Worm (Caenorhabditis elegans): ENCODE data around the gene K02F3.12.

The K02F3.12 gene

DNA sequence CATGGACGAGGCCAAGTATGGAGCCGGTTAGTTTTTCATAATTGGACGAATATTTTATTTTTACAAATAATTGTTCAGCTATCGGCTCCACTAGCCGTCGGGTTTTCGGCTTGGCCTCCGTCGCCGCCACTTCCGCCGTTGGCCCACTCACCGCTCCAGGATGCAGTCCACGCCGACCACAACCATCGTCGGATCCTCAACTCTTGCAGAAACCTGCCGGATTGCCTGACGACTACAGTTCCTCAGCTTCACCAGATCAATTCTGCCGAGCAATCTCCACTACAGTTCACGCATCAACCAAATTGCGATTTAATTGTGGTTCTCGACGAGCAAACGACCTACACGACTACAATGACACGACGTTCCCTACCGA, 21.9 kb upstream of the K02F3.12 start:
- TF ChIP-seq ces-1 (GFP tag; optimal IDR thresholded peaks at IDR 0.05), result no peak
- TF ChIP-seq snpc-4 (tag; optimal IDR thresholded peaks at IDR 0.05), result no peak
- no peak for TF ChIP-seq nhr-12 (tag; optimal IDR thresholded peaks at IDR 0.05)
- no peak for TF ChIP-seq ztf-11 (tag; optimal IDR thresholded peaks at IDR 0.05)
- TF ChIP-seq hlh-1 (tag; optimal IDR thresholded peaks at IDR 0.05), result no peak
- no peak for TF ChIP-seq cnd-1 (tag; optimal IDR thresholded peaks at IDR 0.05)
- no peak for TF ChIP-seq nhr-76 (tag; optimal IDR thresholded peaks at IDR 0.05)
- TF ChIP-seq elt-3 (tag; optimal IDR thresholded peaks at IDR 0.05), result no peak
- TF ChIP-seq zip-8 (tag; optimal IDR thresholded peaks at IDR 0.05), result no peak
- no peak for TF ChIP-seq ceh-43 (GFP tag; optimal IDR thresholded peaks at IDR 0.05)
- no peak for TF ChIP-seq sem-2 (GFP tag; optimal IDR thresholded peaks at IDR 0.05)
- no peak for TF ChIP-seq drap-1 (GFP tag; optimal IDR thresholded peaks at IDR 0.05)

DNA sequence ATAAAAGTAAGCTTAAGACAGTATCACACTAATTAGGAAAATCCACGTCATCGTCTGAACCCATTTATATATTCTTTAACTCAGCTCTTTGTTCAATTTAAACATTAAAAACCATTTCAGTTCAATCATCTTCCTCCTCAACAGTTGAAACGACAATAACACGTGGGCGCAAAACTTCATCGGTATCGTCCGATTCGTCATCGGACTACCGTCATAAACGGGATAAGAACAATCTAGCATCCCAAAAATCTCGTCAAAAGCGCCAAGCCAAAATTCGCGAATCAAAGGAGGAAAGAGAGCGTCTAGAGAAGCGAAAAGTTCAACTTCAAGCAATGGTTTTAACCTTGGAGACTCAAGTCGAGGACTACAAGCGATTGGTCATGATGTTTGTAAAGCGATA, 21.2 kb upstream of the K02F3.12 start:
- TF ChIP-seq nhr-2 (tag; optimal IDR thresholded peaks at IDR 0.05), result no peak
- no peak for TF ChIP-seq snpc-4 (tag; optimal IDR thresholded peaks at IDR 0.05)
- TF ChIP-seq cnd-1 (tag; optimal IDR thresholded peaks at IDR 0.05), result no peak
- no peak for TF ChIP-seq drap-1 (GFP tag; optimal IDR thresholded peaks at IDR 0.05)
- no peak for TF ChIP-seq elt-1 (tag; optimal IDR thresholded peaks at IDR 0.05; ENCODE audit: borderline replicate concordance, insufficient read depth)
- TF ChIP-seq nhr-12 (tag; optimal IDR thresholded peaks at IDR 0.05), result no peak
- TF ChIP-seq ceh-83 (GFP tag; optimal IDR thresholded peaks at IDR 0.05), result no peak
- no peak for TF ChIP-seq flh-1 (GFP tag; optimal IDR thresholded peaks at IDR 0.05)
- no peak for TF ChIP-seq nhr-28 (tag; optimal IDR thresholded peaks at IDR 0.05)
- TF ChIP-seq unc-39 (tag; optimal IDR thresholded peaks at IDR 0.05), result no peak

DNA sequence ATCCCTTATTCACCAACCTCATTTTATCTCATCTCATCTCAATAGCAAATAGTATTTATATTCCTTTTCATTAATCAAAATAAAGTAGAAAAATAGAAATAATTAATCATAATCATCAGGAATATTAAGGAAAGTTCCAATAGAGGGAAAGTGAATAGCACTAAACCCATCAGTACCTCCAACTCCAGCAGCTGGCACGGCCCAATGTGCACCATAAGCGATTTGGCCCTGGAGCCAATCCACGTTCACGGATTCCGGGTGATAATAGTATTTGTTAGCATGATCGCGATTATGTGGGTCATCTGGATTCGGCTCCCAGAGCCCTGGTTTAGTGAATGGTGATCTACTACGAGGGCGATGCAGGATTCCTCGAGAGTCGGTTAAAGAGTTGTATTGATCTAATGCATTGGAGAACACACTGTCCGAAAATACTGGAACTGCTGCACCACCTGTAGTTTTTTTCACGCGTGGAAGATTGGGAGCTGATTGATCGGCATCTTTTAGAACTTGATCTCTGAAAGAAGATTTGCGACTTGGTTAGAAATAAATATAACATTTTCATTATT, 20.6 kb upstream of the K02F3.12 start:
- TF ChIP-seq hlh-1 (tag; optimal IDR thresholded peaks at IDR 0.05) (no peak), mab-5 (tag; optimal IDR thresholded peaks at IDR 0.05) (no peak), snpc-4 (tag; optimal IDR thresholded peaks at IDR 0.05) (no peak), cnd-1 (tag; optimal IDR thresholded peaks at IDR 0.05) (peak; percentile 40), ceh-39 (tag; optimal IDR thresholded peaks at IDR 0.05) (no peak), sem-2 (GFP tag; optimal IDR thresholded peaks at IDR 0.05) (peak; percentile 62), nhr-12 (tag; optimal IDR thresholded peaks at IDR 0.05) (no peak), mep-1 (tag; optimal IDR thresholded peaks at IDR 0.05) (no peak), flh-1 (GFP tag; optimal IDR thresholded peaks at IDR 0.05) (peak; percentile 69), pha-4 (tag; optimal IDR thresholded peaks at IDR 0.05) (peak; percentile 20), blmp-1 (tag; optimal IDR thresholded peaks at IDR 0.05) (no peak), drap-1 (GFP tag; optimal IDR thresholded peaks at IDR 0.05) (peak; percentile 76), ztf-11 (tag; optimal IDR thresholded peaks at IDR 0.05) (no peak), unc-39 (tag; optimal IDR thresholded peaks at IDR 0.05) (peak; percentile 50), unc-120 (tag; optimal IDR thresholded peaks at IDR 0.05; ENCODE audit: poor library complexity, severe bottlenecking) (peak; percentile 53), nhr-28 (tag; optimal IDR thresholded peaks at IDR 0.05) (no peak), lin-13 (tag; optimal IDR thresholded peaks at IDR 0.05) (no peak), sptf-1 (tag; optimal IDR thresholded peaks at IDR 0.05) (peak; percentile 88), ceh-43 (GFP tag; optimal IDR thresholded peaks at IDR 0.05) (peak; percentile 48), lin-32 (GFP tag; optimal IDR thresholded peaks at IDR 0.05) (peak; percentile 3), M03D4.4 (tag; optimal IDR thresholded peaks at IDR 0.05) (peak; percentile 57), elt-3 (tag; optimal IDR thresholded peaks at IDR 0.05) (peak; percentile 85), ces-1 (GFP tag; optimal IDR thresholded peaks at IDR 0.05) (peak; percentile 46), unc-62 (GFP tag; optimal IDR thresholded peaks at IDR 0.05) (peak; percentile 14), lsy-2 (tag; optimal IDR thresholded peaks at IDR 0.05) (peak; percentile 4), elt-1 (tag; optimal IDR thresholded peaks at IDR 0.05; ENCODE audit: borderline replicate concordance, insufficient read depth) (no peak), mls-2 (tag; optimal IDR thresholded peaks at IDR 0.05) (peak; percentile 79), ham-2 (GFP tag; optimal IDR thresholded peaks at IDR 0.05) (peak; percentile 47), nhr-76 (tag; optimal IDR thresholded peaks at IDR 0.05) (no peak), nhr-237 (tag; optimal IDR thresholded peaks at IDR 0.05) (peak; percentile 60), tbx-8 (GFP tag; optimal IDR thresholded peaks at IDR 0.05) (peak; percentile 66), nhr-2 (tag; optimal IDR thresholded peaks at IDR 0.05) (no peak), ceh-83 (GFP tag; optimal IDR thresholded peaks at IDR 0.05) (peak; percentile 64), bed-3 (GFP tag; optimal IDR thresholded peaks at IDR 0.05) (peak; percentile 38), zip-8 (tag; optimal IDR thresholded peaks at IDR 0.05) (no peak)
